Fruit fly (Drosophila melanogaster): Measurements from ENCODE around the gene PH4alphaPV.

DNA sequence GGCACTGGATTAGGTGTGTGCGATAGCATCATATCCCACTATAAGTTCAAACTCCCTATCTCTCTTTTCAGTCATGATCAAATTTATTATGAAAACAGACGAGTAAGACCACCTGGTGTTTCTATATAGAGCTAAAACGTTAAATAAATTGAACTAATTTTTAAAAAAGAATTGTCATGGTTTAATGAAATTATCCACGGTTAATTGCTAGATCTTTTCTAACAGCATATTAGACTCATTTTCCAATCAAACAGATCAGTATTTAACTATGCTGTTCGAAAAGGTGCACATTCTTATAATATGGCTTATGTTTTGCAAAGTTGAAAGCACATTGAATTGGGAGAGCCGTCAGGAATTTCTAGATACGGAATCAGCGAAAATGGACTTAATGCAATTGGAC, 44.5 kb downstream of the PH4alphaPV start, which contains the start of gene PH4alphaNE3:
- no peak for TF ChIP-seq CG8478 (optimal IDR thresholded peaks at IDR 0.05)
- no peak for TF ChIP-seq CTCF (optimal IDR thresholded peaks at IDR 0.05)

All from S2 (cell line).